Worm (Caenorhabditis elegans): ENCODE measurements around the gene acdh-8.

DNA sequence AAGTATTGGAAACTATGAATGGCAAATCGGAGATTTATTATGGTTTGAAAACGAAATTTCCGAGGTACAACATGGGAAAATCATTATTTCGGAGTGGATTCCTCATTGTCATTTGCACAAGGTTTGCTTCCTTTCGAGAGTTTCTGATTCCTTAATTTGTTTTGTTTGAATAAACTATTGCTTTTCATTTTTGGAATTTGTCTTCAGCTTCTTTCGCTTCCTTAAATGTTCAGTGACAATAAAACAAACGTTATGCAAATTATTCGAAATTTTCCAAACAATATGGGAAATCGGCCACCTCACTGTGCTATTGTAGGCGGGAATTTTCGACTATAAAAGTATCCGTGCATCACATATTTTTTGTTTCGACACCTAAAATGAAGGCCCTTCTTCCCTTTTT, 47.6 kb downstream of the acdh-8 start, which contains the start of gene nep-25:
- TF ChIP-seq nhr-90 (tag; optimal IDR thresholded peaks at IDR 0.05; ENCODE audit: poor library complexity): no peak
- TF ChIP-seq ces-1 (GFP tag; optimal IDR thresholded peaks at IDR 0.05): no peak
- no peak for TF ChIP-seq tbx-2 (tag; optimal IDR thresholded peaks at IDR 0.05)
- no peak for TF ChIP-seq ama-1 (optimal IDR thresholded peaks at IDR 0.05)
- TF ChIP-seq nhr-11 (tag; optimal IDR thresholded peaks at IDR 0.05): no peak
- TF ChIP-seq unc-62 (GFP tag; optimal IDR thresholded peaks at IDR 0.05): no peak
- TF ChIP-seq elt-3 (tag; optimal IDR thresholded peaks at IDR 0.05): no peak
- no peak for TF ChIP-seq lin-35 (GFP tag; optimal IDR thresholded peaks at IDR 0.05)
- TF ChIP-seq hlh-17 (GFP tag; optimal IDR thresholded peaks at IDR 0.05; ENCODE audit: borderline replicate concordance): no peak
- no peak for TF ChIP-seq mab-9 (GFP tag; IDR thresholded peaks at IDR 0.05)
- TF ChIP-seq nhr-28 (tag; optimal IDR thresholded peaks at IDR 0.05): no peak
- no peak for TF ChIP-seq nhr-237 (tag; optimal IDR thresholded peaks at IDR 0.05)

Data from whole organism, L1 larva.